Worm (Caenorhabditis elegans) whole organism, young adult: ENCODE results near the gene cyp-13A4.

Source experiments
- D2030.7 ChIP-seq: fragments of 200-800 bp; sonication (Bioruptor generic); IDR thresholded peaks from 2 replicates; pipeline ENCODE4 v1.3.6; 2022; ENCODE audit warnings: missing genetic modification reagents, missing genetic modification characterization, missing compliant biosample characterization
- F23B12.7 ChIP-seq: sonication (generic microtip); optimal IDR thresholded peaks from 2 replicates; lab custom pipeline; 2017; ENCODE audit warnings: missing genetic modification characterization, mild to moderate bottlenecking, missing compliant biosample characterization, antibody characterized with exemption, moderate library complexity; ENCODE audit not compliant: insufficient read depth
- F49E8.2 ChIP-seq: sonication (generic microtip); optimal IDR thresholded peaks from 3 replicates; lab custom pipeline; 2017; ENCODE audit warnings: missing genetic modification characterization, mild to moderate bottlenecking, missing compliant biosample characterization, antibody characterized with exemption, moderate library complexity; ENCODE audit not compliant: insufficient read depth
- T26A5.8 ChIP-seq: sonication (generic microtip); optimal IDR thresholded peaks from 2 replicates; lab custom pipeline; 2016; ENCODE audit warnings: missing genetic modification characterization, missing compliant biosample characterization
- Y53G8AR.9 ChIP-seq: fragments of 200-800 bp; sonication (Bioruptor generic); conservative IDR thresholded peaks from 2 replicates; pipeline ENCODE4 v1.3.6; 2022; ENCODE audit warnings: missing genetic modification reagents, missing genetic modification characterization, missing compliant biosample characterization
- Y56A3A.18 ChIP-seq: fragments of 200-800 bp; sonication (Bioruptor generic); IDR thresholded peaks from 2 replicates; pipeline ENCODE4 v1.3.6; 2022; ENCODE audit warnings: missing genetic modification reagents, missing genetic modification characterization, missing compliant biosample characterization
- Y79H2A.3 ChIP-seq: fragments of 200-800 bp; sonication (Bioruptor generic); conservative IDR thresholded peaks from 2 replicates; pipeline ENCODE4 v1.3.6; 2022; ENCODE audit warnings: missing genetic modification reagents, missing genetic modification characterization, missing compliant biosample characterization
- aptf-2 ChIP-seq: fragments of 200-800 bp; sonication (Bioruptor generic); conservative IDR thresholded peaks from 2 replicates; pipeline ENCODE4 v1.3.6; 2022; ENCODE audit warnings: missing genetic modification reagents, missing genetic modification characterization, missing compliant biosample characterization
- athp-1 ChIP-seq: sonication (generic microtip); optimal IDR thresholded peaks from 2 replicates; lab custom pipeline; 2017; ENCODE audit warnings: mild to moderate bottlenecking, missing genetic modification characterization, missing compliant biosample characterization
- attf-3 ChIP-seq: fragments of 200-800 bp; sonication (Bioruptor generic); conservative IDR thresholded peaks from 2 replicates; pipeline ENCODE4 v1.3.6; 2022; ENCODE audit warnings: missing genetic modification reagents, missing genetic modification characterization, missing compliant biosample characterization
- bed-1 ChIP-seq: fragments of 200-800 bp; sonication (Bioruptor generic); IDR thresholded peaks from 2 replicates; pipeline ENCODE4 v1.3.6; 2022; ENCODE audit warnings: missing genetic modification reagents, missing genetic modification characterization, missing compliant biosample characterization
- cebp-2 ChIP-seq: fragments of 200-800 bp; sonication (Bioruptor generic); IDR thresholded peaks from 2 replicates; pipeline ENCODE4 v1.3.6; 2022; ENCODE audit warnings: missing genetic modification characterization, missing compliant biosample characterization
- ceh-58 ChIP-seq: fragments of 200-800 bp; sonication (Bioruptor generic); IDR thresholded peaks from 2 replicates; pipeline ENCODE4 v1.3.6; 2022; ENCODE audit warnings: missing genetic modification characterization, missing compliant biosample characterization
- ceh-79 ChIP-seq: sonication (generic microtip); optimal IDR thresholded peaks from 2 replicates; lab custom pipeline; 2017; ENCODE audit warnings: mild to moderate bottlenecking, missing genetic modification characterization, missing compliant biosample characterization
- efl-1 ChIP-seq: fragments of 150-350 bp; optimal IDR thresholded peaks from 2 replicates; lab custom pipeline; 2014; ENCODE audit warnings: missing biosample characterization, missing genetic modification reagents, missing genetic modification characterization
- egrh-3 ChIP-seq: fragments of 200-800 bp; sonication (Bioruptor generic); IDR thresholded peaks from 2 replicates; pipeline ENCODE4 v1.3.6; 2022; ENCODE audit warnings: missing genetic modification reagents, missing genetic modification characterization, missing compliant biosample characterization
- ets-4 ChIP-seq: fragments of 200-800 bp; sonication (Bioruptor generic); optimal IDR thresholded peaks from 2 replicates; lab custom pipeline; 2018; ENCODE audit warnings: mild to moderate bottlenecking, missing genetic modification characterization, missing compliant biosample characterization
- fkh-3 ChIP-seq: sonication (generic microtip); optimal IDR thresholded peaks from 2 replicates; lab custom pipeline; 2016; ENCODE audit warnings: mild to moderate bottlenecking, missing genetic modification characterization, missing compliant biosample characterization
- him-1 ChIP-seq: sonication (generic microtip); optimal IDR thresholded peaks from 2 replicates; lab custom pipeline; 2016; ENCODE audit warnings: missing genotype, missing genetic modification reagents, missing genetic modification characterization, missing compliant biosample characterization
- let-526 ChIP-seq: fragments of 200-800 bp; sonication (Bioruptor generic); IDR thresholded peaks from 2 replicates; pipeline ENCODE4 v1.3.6; 2022; ENCODE audit warnings: missing genetic modification reagents, missing genetic modification characterization, missing compliant biosample characterization
- lin-26 ChIP-seq: fragments of 200-800 bp; sonication (Bioruptor generic); IDR thresholded peaks from 2 replicates; pipeline ENCODE4 v1.3.6; 2022; ENCODE audit warnings: missing genetic modification reagents, missing genetic modification characterization, missing compliant biosample characterization
- lsl-1 ChIP-seq: fragments of 200-800 bp; sonication (Bioruptor generic); optimal IDR thresholded peaks from 2 replicates; lab custom pipeline; 2018; ENCODE audit warnings: mild to moderate bottlenecking, missing genetic modification characterization, moderate library complexity, missing compliant biosample characterization
- madf-6 ChIP-seq: fragments of 200-800 bp; sonication (Bioruptor generic); IDR thresholded peaks from 2 replicates; pipeline ENCODE4 v1.3.6; 2022; ENCODE audit warnings: missing genetic modification reagents, missing genetic modification characterization, missing compliant biosample characterization
- madf-8 ChIP-seq: fragments of 200-800 bp; sonication (Bioruptor generic); conservative IDR thresholded peaks from 2 replicates; pipeline ENCODE4 v1.3.6; 2022; ENCODE audit warnings: missing genetic modification reagents, missing genetic modification characterization, missing compliant biosample characterization
- mcd-1 ChIP-seq: fragments of 200-800 bp; sonication (Bioruptor generic); IDR thresholded peaks from 2 replicates; pipeline ENCODE4 v1.3.6; 2022; ENCODE audit warnings: missing genetic modification reagents, missing genetic modification characterization, missing compliant biosample characterization
- nhr-120 ChIP-seq: fragments of 200-800 bp; sonication (Bioruptor generic); IDR thresholded peaks from 2 replicates; pipeline ENCODE4 v1.3.6; 2022; ENCODE audit warnings: missing genetic modification characterization, missing compliant biosample characterization
- nhr-27 ChIP-seq: fragments of 200-800 bp; sonication (Bioruptor generic); optimal IDR thresholded peaks from 2 replicates; lab custom pipeline; 2018; ENCODE audit warnings: mild to moderate bottlenecking, missing genetic modification characterization, moderate library complexity, missing compliant biosample characterization
- nhr-90 ChIP-seq: sonication (generic microtip); optimal IDR thresholded peaks from 2 replicates; lab custom pipeline; 2016; ENCODE audit warnings: missing genotype, mild to moderate bottlenecking, missing genetic modification characterization, missing compliant biosample characterization
- rcor-1 ChIP-seq: fragments of 200-800 bp; sonication (Bioruptor generic); IDR thresholded peaks from 2 replicates; pipeline ENCODE4 v1.3.6; 2022; ENCODE audit warnings: missing genetic modification reagents, missing genetic modification characterization, missing compliant biosample characterization
- snpc-1.1 ChIP-seq: sonication (generic microtip); optimal IDR thresholded peaks from 2 replicates; lab custom pipeline; 2017; ENCODE audit warnings: missing genetic modification characterization, mild to moderate bottlenecking, missing compliant biosample characterization, antibody characterized with exemption, moderate library complexity, missing genotype, missing genetic modification reagents; ENCODE audit not compliant: insufficient read depth
- snpc-1.3 ChIP-seq: sonication (generic microtip); optimal IDR thresholded peaks from 2 replicates; lab custom pipeline; 2017; ENCODE audit warnings: missing genetic modification characterization, mild to moderate bottlenecking, missing compliant biosample characterization, antibody characterized with exemption, moderate library complexity, missing genotype, missing genetic modification reagents; ENCODE audit not compliant: insufficient read depth
- snpc-4 ChIP-seq, 5 experiments: fragments of 150-350 bp in 1 of 5; sonication (generic microtip) in 4 of 5; optimal IDR thresholded peaks; 2 replicates each; lab custom pipeline; 2014 to 2018; ENCODE audit warnings: missing genetic modification characterization in 5 of 5, missing biosample characterization in 3 of 5, antibody characterized with exemption in 2 of 5, mild to moderate bottlenecking in 2 of 5, missing compliant biosample characterization in 2 of 5, missing genotype in 2 of 5, moderate library complexity in 2 of 5, missing genetic modification reagents in 1 of 5
- tlf-1 ChIP-seq: fragments of 200-800 bp; sonication (Bioruptor generic); optimal IDR thresholded peaks from 2 replicates; lab custom pipeline; 2018; ENCODE audit warnings: mild to moderate bottlenecking, missing genetic modification characterization, missing compliant biosample characterization
- ztf-25 ChIP-seq: fragments of 200-800 bp; sonication (Bioruptor generic); IDR thresholded peaks from 2 replicates; pipeline ENCODE4 v1.3.6; 2022; ENCODE audit warnings: missing genetic modification reagents, missing genetic modification characterization, missing compliant biosample characterization
- ztf-26 ChIP-seq: sonication (generic microtip); optimal IDR thresholded peaks from 2 replicates; lab custom pipeline; 2017; ENCODE audit warnings: missing genetic modification characterization, missing compliant biosample characterization
- ztf-3 ChIP-seq: fragments of 200-800 bp; sonication (Bioruptor generic); optimal IDR thresholded peaks from 2 replicates; lab custom pipeline; 2018; ENCODE audit warnings: mild to moderate bottlenecking, missing genetic modification characterization, missing compliant biosample characterization

The cyp-13A4 gene

DNA sequence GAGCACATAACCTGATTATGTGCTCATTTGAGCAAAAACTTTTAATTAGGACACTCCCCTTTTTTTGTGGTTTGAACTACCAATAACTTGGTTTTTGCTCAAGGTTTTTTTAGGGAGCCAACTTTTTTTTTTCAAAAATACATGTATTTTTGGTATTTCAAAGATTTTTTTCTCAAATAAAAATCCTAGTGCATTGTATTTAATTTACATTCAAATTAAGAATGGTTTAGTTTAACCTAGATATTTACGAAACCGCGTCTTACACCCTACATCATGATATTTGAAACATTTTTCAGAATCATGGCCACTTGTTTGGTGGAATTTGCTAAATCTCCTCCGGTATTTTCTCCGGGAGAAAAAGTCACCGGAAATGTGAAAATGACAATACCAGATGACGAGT lies 37.4 kb upstream of the cyp-13A4 start, which contains the start of gene arrd-5:
TSS of gene arrd-5 (plus strand) at position 301 of the 400 bp plus-strand sequence.
- TF ChIP-seq mcd-1 (GFP tag; lab: Robert Waterston, UW) (no peak), lsl-1 (no peak), Y79H2A.3 (GFP tag; lab: Robert Waterston, UW) (no peak), ceh-79 (tag; lab: Kevin White, UChicago) (no peak), him-1 (tag; lab: Kevin White, UChicago) (no peak), nhr-27 (tag; lab: Kevin White, UChicago) (no peak), ztf-26 (tag; lab: Kevin White, UChicago) (no peak), snpc-4 (GFP tag; optimal IDR thresholded peaks at IDR 0.05; lab: Kevin White, UChicago) (no peak), snpc-4 (tag; optimal IDR thresholded peaks at IDR 0.05; lab: Kevin White, UChicago) (no peak), lin-26 (GFP tag; lab: Robert Waterston, UW) (no peak), madf-8 (GFP tag; lab: Robert Waterston, UW) (no peak), snpc-1.3 (tag; lab: Kevin White, UChicago) (no peak), athp-1 (tag; lab: Kevin White, UChicago) (no peak), F23B12.7 (tag; lab: Kevin White, UChicago) (no peak), tlf-1 (no peak), nhr-90 (tag; lab: Kevin White, UChicago) (no peak), nhr-120 (GFP tag; lab: Robert Waterston, UW) (no peak)

DNA sequence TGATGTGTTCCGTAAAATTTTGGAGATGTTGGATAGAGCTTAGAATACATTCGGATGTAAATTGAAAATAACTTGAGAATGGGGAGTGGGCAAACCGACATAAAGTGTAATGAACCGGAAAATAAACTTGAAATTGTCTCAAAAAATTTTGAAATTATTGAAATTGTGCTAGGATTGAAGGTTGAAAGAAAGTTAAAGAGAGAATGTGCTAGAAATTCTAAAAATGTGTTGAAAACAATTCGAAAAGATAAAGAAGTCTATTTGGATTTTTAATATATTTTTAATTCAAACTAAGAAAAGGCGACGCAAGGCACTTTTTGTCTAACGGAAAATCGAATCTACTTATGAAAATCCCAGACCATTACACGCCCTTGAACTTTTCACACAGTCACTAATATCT lies 36.3 kb upstream of the cyp-13A4 start, which contains the start of gene ZK938.3:
TSS of gene ZK938.3 (minus strand) at position 101 of the 400 bp plus-strand sequence.
- TF ChIP-seq ets-4 (GFP tag; lab: Kevin White, UChicago) (no peak), rcor-1 (GFP tag; lab: Robert Waterston, UW) (no peak), F49E8.2 (tag; lab: Kevin White, UChicago) (no peak), ceh-58 (GFP tag; lab: Robert Waterston, UW) (no peak), him-1 (tag; lab: Kevin White, UChicago) (no peak), ztf-3 (no peak), ztf-26 (tag; lab: Kevin White, UChicago) (no peak), let-526 (GFP tag; lab: Robert Waterston, UW) (no peak), Y53G8AR.9 (GFP tag; lab: Robert Waterston, UW) (no peak), D2030.7 (no peak), fkh-3 (no peak), egrh-3 (GFP tag; lab: Robert Waterston, UW) (no peak), nhr-120 (GFP tag; lab: Robert Waterston, UW) (no peak), Y56A3A.18 (GFP tag; lab: Robert Waterston, UW) (no peak), aptf-2 (GFP tag; lab: Robert Waterston, UW) (no peak), bed-1 (no peak)

DNA sequence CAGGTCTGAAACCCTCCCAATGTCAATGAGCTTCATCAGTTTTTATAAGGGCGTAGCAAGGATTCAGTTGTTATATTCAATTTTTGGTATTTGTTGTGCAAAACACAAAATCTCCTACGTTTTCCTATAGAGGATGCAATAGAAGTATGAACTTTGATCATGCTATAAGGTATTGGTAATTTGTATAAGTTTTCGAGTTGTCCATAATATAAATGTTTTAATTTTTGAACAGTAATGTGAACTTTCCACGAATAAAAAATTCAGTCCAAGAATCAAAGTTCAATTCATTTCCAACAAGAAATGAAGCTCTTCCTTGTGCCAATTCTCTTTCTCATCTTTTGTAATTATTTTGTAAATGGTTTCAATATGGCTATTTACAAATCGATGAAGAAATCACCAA lies 33.5 kb upstream of the cyp-13A4 start, which contains the start of gene ZK938.12:
TSS of gene ZK938.12 (plus strand) at position 301 of the 400 bp plus-strand sequence.
- TF ChIP-seq attf-3 (GFP tag; lab: Robert Waterston, UW), result no peak
- TF ChIP-seq snpc-1.1 (tag; lab: Kevin White, UChicago), result no peak
- TF ChIP-seq ztf-25 (GFP tag; lab: Robert Waterston, UW), result no peak
- TF ChIP-seq efl-1, result no peak
- no peak for TF ChIP-seq T26A5.8 (tag; lab: Kevin White, UChicago)
- TF ChIP-seq ceh-58 (GFP tag; lab: Robert Waterston, UW), result no peak
- TF ChIP-seq madf-6, result no peak
- no peak for TF ChIP-seq rcor-1 (GFP tag; lab: Robert Waterston, UW)
- no peak for TF ChIP-seq cebp-2 (GFP tag; lab: Robert Waterston, UW)
